Worm (Caenorhabditis elegans) whole organism, late embryonic: Measurements from ENCODE around the gene tbx-35.

Experiments
- C08G9.2 ChIP-seq: sonication (generic microtip); optimal IDR thresholded peaks from 2 replicates; lab custom pipeline; 2016; ENCODE audit warnings: mild to moderate bottlenecking, missing genetic modification characterization, moderate library complexity, missing compliant biosample characterization
- C38D4.7 ChIP-seq: fragments of 200-800 bp; sonication (Bioruptor generic); optimal IDR thresholded peaks from 2 replicates; lab custom pipeline; 2018; ENCODE audit warnings: mild to moderate bottlenecking, missing genetic modification characterization, moderate library complexity, missing compliant biosample characterization
- K02D7.2 ChIP-seq: sonication (generic microtip); optimal IDR thresholded peaks from 2 replicates; lab custom pipeline; 2017; ENCODE audit warnings: mild to moderate bottlenecking, missing genetic modification characterization, missing compliant biosample characterization
- K09A11.1 ChIP-seq: sonication (generic microtip); optimal IDR thresholded peaks from 2 replicates; lab custom pipeline; 2017; ENCODE audit warnings: antibody characterized with exemption, mild to moderate bottlenecking, missing genetic modification characterization, missing compliant biosample characterization; ENCODE audit not compliant: insufficient read depth
- T23F11.4 ChIP-seq: fragments of 200-800 bp; sonication (Bioruptor generic); optimal IDR thresholded peaks from 2 replicates; lab custom pipeline; 2018; ENCODE audit warnings: mild to moderate bottlenecking, missing genetic modification characterization, missing compliant biosample characterization
- ama-1 ChIP-seq: fragments of 150-350 bp; optimal IDR thresholded peaks from 2 replicates; lab custom pipeline; 2014
- ceh-22 ChIP-seq: sonication (generic microtip); optimal IDR thresholded peaks from 2 replicates; lab custom pipeline; 2017; ENCODE audit warnings: missing biosample characterization, missing genetic modification characterization
- ceh-31 ChIP-seq: sonication (generic microtip); optimal IDR thresholded peaks from 2 replicates; lab custom pipeline; 2016; ENCODE audit warnings: missing genetic modification characterization, missing compliant biosample characterization
- ceh-34 ChIP-seq: sonication (generic microtip); optimal IDR thresholded peaks from 2 replicates; lab custom pipeline; 2016; ENCODE audit warnings: mild to moderate bottlenecking, missing genetic modification characterization, missing compliant biosample characterization
- che-1 ChIP-seq: sonication (generic microtip); optimal IDR thresholded peaks from 2 replicates; lab custom pipeline; 2016; ENCODE audit warnings: mild to moderate bottlenecking, missing genetic modification characterization, missing compliant biosample characterization
- dve-1 ChIP-seq: sonication (generic microtip); optimal IDR thresholded peaks from 2 replicates; lab custom pipeline; 2017; ENCODE audit warnings: antibody characterized with exemption, mild to moderate bottlenecking, missing genetic modification characterization, missing compliant biosample characterization
- elt-2 ChIP-seq: sonication (generic microtip); optimal IDR thresholded peaks from 2 replicates; lab custom pipeline; 2016; ENCODE audit warnings: missing genetic modification reagents, missing genetic modification characterization, missing compliant biosample characterization
- elt-4 ChIP-seq: sonication (generic microtip); optimal IDR thresholded peaks from 2 replicates; lab custom pipeline; 2016; ENCODE audit warnings: missing genetic modification characterization, missing compliant biosample characterization
- fkh-10 ChIP-seq: fragments of 150-350 bp; optimal IDR thresholded peaks from 2 replicates; lab custom pipeline; 2014; ENCODE audit warnings: missing biosample characterization, missing genetic modification reagents, missing genetic modification characterization
- fkh-6 ChIP-seq: sonication (generic microtip); optimal IDR thresholded peaks from 2 replicates; lab custom pipeline; 2016; ENCODE audit warnings: missing genetic modification characterization, missing compliant biosample characterization
- hlh-15 ChIP-seq: sonication (generic microtip); optimal IDR thresholded peaks from 2 replicates; lab custom pipeline; 2016; ENCODE audit warnings: missing genetic modification characterization, missing compliant biosample characterization
- hlh-30 ChIP-seq: sonication (generic microtip); optimal IDR thresholded peaks from 2 replicates; lab custom pipeline; 2017; ENCODE audit warnings: antibody characterized with exemption, missing genetic modification characterization, missing compliant biosample characterization; ENCODE audit not compliant: insufficient read depth
- hlh-6 ChIP-seq: sonication (generic microtip); optimal IDR thresholded peaks from 2 replicates; lab custom pipeline; 2016; ENCODE audit warnings: missing genotype, missing genetic modification characterization, missing compliant biosample characterization
- lin-11 ChIP-seq: fragments of 200-800 bp; sonication (Bioruptor generic); optimal IDR thresholded peaks from 2 replicates; lab custom pipeline; 2018; ENCODE audit warnings: mild to moderate bottlenecking, missing genetic modification characterization, missing compliant biosample characterization
- mec-3 ChIP-seq: sonication (generic microtip); optimal IDR thresholded peaks from 2 replicates; lab custom pipeline; 2016; ENCODE audit warnings: borderline replicate concordance, missing genetic modification characterization, missing compliant biosample characterization
- nfya-1 ChIP-seq: sonication (generic microtip); optimal IDR thresholded peaks from 2 replicates; lab custom pipeline; 2017; ENCODE audit warnings: missing genetic modification characterization, mild to moderate bottlenecking, missing compliant biosample characterization, antibody characterized with exemption, moderate library complexity
- npax-4 ChIP-seq: sonication (generic microtip); optimal IDR thresholded peaks from 2 replicates; lab custom pipeline; 2016; ENCODE audit warnings: missing genetic modification characterization, missing compliant biosample characterization
- pag-3 ChIP-seq: sonication (generic microtip); optimal IDR thresholded peaks from 2 replicates; lab custom pipeline; 2016; ENCODE audit warnings: missing compliant biosample characterization, missing genetic modification characterization, borderline replicate concordance
- pha-2 ChIP-seq: sonication (generic microtip); optimal IDR thresholded peaks from 2 replicates; lab custom pipeline; 2017; ENCODE audit warnings: mild to moderate bottlenecking, missing genetic modification characterization, missing compliant biosample characterization
- ref-2 ChIP-seq: sonication (generic microtip); optimal IDR thresholded peaks from 2 replicates; lab custom pipeline; 2016; ENCODE audit warnings: missing genetic modification characterization, missing compliant biosample characterization
- rnt-1 ChIP-seq: sonication (generic microtip); optimal IDR thresholded peaks from 2 replicates; lab custom pipeline; 2016; ENCODE audit warnings: missing genetic modification characterization, missing compliant biosample characterization
- sdc-2 ChIP-seq: sonication (generic microtip); optimal IDR thresholded peaks from 2 replicates; lab custom pipeline; 2016; ENCODE audit warnings: missing genotype, missing genetic modification characterization, missing compliant biosample characterization
- tbx-2 ChIP-seq: sonication (generic microtip); optimal IDR thresholded peaks from 2 replicates; lab custom pipeline; 2016; ENCODE audit warnings: missing genetic modification characterization, missing compliant biosample characterization
- unc-3 ChIP-seq, 2 experiments: fragments of 200-800 bp in 1 of 2; sonication (Bioruptor generic) in 1 of 2; sonication (generic microtip) in 1 of 2; conservative IDR thresholded peaks in 1 of 2; optimal IDR thresholded peaks in 1 of 2; 2 replicates each; pipeline versions ENCODE4 v1.3.6 to Lab custom; 2016 to 2022; ENCODE audit warnings: missing compliant biosample characterization in 2 of 2, missing genetic modification characterization in 2 of 2, missing genetic modification reagents in 1 of 2
- unc-42 ChIP-seq: sonication (generic microtip); optimal IDR thresholded peaks from 2 replicates; lab custom pipeline; 2016; ENCODE audit warnings: missing genotype, missing genetic modification characterization, missing compliant biosample characterization
- unc-86 ChIP-seq: sonication (generic microtip); optimal IDR thresholded peaks from 2 replicates; lab custom pipeline; 2016; ENCODE audit warnings: missing genetic modification characterization, missing compliant biosample characterization
- zip-5 ChIP-seq: sonication (generic microtip); optimal IDR thresholded peaks from 2 replicates; lab custom pipeline; 2016; ENCODE audit warnings: missing genetic modification characterization, missing compliant biosample characterization

Gene tbx-35

DNA sequence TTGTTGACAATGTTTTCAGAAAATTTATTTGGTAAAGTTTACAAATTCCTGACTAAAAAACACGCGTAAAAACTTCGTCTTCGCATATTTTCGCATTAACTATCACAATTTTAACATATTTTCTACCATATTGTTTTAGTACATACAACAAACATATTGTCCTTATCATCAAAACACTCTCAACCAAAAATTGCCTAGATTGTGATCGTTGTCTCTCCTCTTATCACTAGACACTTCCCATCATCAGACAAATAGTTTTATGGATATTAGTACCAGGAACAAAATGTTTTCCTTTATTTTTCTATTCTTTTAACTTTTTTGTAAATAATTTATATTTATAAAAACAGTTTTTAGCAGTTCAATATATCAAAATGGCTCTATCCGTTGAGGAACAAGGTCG, 36.2 kb upstream of the tbx-35 start, which contains the start of gene C17C3.3:
Gene C17C3.3 (plus strand): TSS at position 346 of the 400 bp plus-strand sequence.
- TF ChIP-seq tbx-2, result no peak
- TF ChIP-seq T23F11.4 (GFP tag; lab: Kevin White, UChicago), result no peak
- TF ChIP-seq hlh-30 (tag; lab: Kevin White, UChicago), result no peak
- peak; percentile 88 for TF ChIP-seq elt-2 (tag; lab: Kevin White, UChicago)

- no peak for TF ChIP-seq hlh-6 (tag; lab: Kevin White, UChicago)
- TF ChIP-seq C38D4.7 (GFP tag; lab: Kevin White, UChicago), result no peak
- TF ChIP-seq ref-2 (tag; lab: Kevin White, UChicago), result no peak
- TF ChIP-seq elt-2 (tag; lab: Kevin White, UChicago), result peak; percentile 31
- no peak for TF ChIP-seq elt-4 (tag; lab: Kevin White, UChicago)
- no peak for TF ChIP-seq unc-86
- no peak for TF ChIP-seq pha-2
These were observed 31.9 kb upstream of the tbx-35 start for ce11 chrII:5557134-5557533.

ce11 chrII:5556431-5556830, 31.2 kb upstream of the tbx-35 start, which contains the start of gene ins-11:
TSS of gene ins-11 (plus strand) at chrII:5556731.
- TF ChIP-seq T23F11.4 (GFP tag; lab: Kevin White, UChicago), result no peak
- no peak for TF ChIP-seq npax-4
- TF ChIP-seq K09A11.1, result no peak
- TF ChIP-seq zip-5, result no peak
- TF ChIP-seq ceh-22 (tag; lab: Kevin White, UChicago), result no peak
- TF ChIP-seq pag-3, result no peak
- TF ChIP-seq che-1, result no peak
- no peak for TF ChIP-seq fkh-10 (GFP tag; lab: Kevin White, UChicago)
- TF ChIP-seq unc-3 (GFP tag; conservative IDR thresholded peaks at IDR 0.05; lab: Robert Waterston, UW), result no peak
- TF ChIP-seq unc-3 (tag; optimal IDR thresholded peaks at IDR 0.05; lab: Kevin White, UChicago), result no peak
- no peak for TF ChIP-seq hlh-15 (tag; lab: Kevin White, UChicago)
- no peak for TF ChIP-seq C38D4.7 (GFP tag; lab: Kevin White, UChicago)
- no peak for TF ChIP-seq mec-3 (tag; lab: Kevin White, UChicago)
- TF ChIP-seq sdc-2 (tag; lab: Kevin White, UChicago), result no peak
- no peak for TF ChIP-seq elt-4 (tag; lab: Kevin White, UChicago)
- no peak for TF ChIP-seq dve-1 (tag; lab: Kevin White, UChicago)
- no peak for TF ChIP-seq unc-42 (tag; lab: Kevin White, UChicago)

DNA sequence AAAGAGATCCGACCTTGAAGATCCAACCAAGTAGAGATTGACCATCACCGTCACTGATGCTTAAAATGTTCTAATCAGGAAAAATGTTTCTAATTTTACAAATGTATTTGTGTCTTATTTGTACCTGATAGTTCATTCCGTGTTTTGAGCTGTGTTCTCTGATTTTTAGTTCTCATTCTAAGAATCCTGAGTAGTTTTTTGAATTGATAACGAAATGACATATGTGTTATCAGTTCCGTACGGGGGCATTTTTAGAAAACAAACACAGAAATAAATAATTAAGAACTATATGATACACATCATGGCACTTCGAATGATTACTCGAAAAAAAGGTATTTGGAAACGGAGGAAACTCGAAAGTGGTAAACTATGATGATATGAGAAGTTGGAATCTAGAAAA, 30.3 kb upstream of the tbx-35 start:
- no peak for TF ChIP-seq ref-2 (tag; lab: Kevin White, UChicago)
- TF ChIP-seq lin-11 (tag; lab: Kevin White, UChicago), result no peak
- TF ChIP-seq zip-5, result no peak
- TF ChIP-seq K02D7.2 (tag; lab: Kevin White, UChicago), result no peak
- no peak for TF ChIP-seq unc-42 (tag; lab: Kevin White, UChicago)
- no peak for TF ChIP-seq fkh-6
- no peak for TF ChIP-seq ama-1 (lab: Kevin White, UChicago)
- no peak for TF ChIP-seq ceh-34 (tag; lab: Kevin White, UChicago)
- no peak for TF ChIP-seq nfya-1
- TF ChIP-seq unc-3 (GFP tag; conservative IDR thresholded peaks at IDR 0.05; lab: Robert Waterston, UW), result no peak
- TF ChIP-seq unc-3 (tag; optimal IDR thresholded peaks at IDR 0.05; lab: Kevin White, UChicago), result no peak
- no peak for TF ChIP-seq sdc-2 (tag; lab: Kevin White, UChicago)
- TF ChIP-seq ceh-31 (tag; lab: Kevin White, UChicago), result no peak
- TF ChIP-seq tbx-2, result no peak
- no peak for TF ChIP-seq K09A11.1
- TF ChIP-seq C08G9.2 (tag; lab: Kevin White, UChicago), result no peak
- TF ChIP-seq, all 69 proteins: peak for 0

- no peak for TF ChIP-seq hlh-15 (tag; lab: Kevin White, UChicago)
- no peak for TF ChIP-seq mec-3 (tag; lab: Kevin White, UChicago)
- no peak for TF ChIP-seq rnt-1 (tag; lab: Kevin White, UChicago)
- no peak for TF ChIP-seq unc-3 (GFP tag; conservative IDR thresholded peaks at IDR 0.05; lab: Robert Waterston, UW)
- TF ChIP-seq unc-3 (tag; optimal IDR thresholded peaks at IDR 0.05; lab: Kevin White, UChicago), result no peak
- TF ChIP-seq, all 69 proteins: peak for 0
These were observed 29.6 kb upstream of the tbx-35 start for ce11 chrII:5554788-5555187.
